Fruit fly (Drosophila melanogaster) Kc167 (cell line): ENCODE results near the gene Or65a.

Experiments used
- Myc ChIP-seq: fragments of >200 bp; optimal IDR thresholded peaks from 2 replicates; lab custom pipeline; 2017; ENCODE audit warnings: missing external identifiers
- insv ChIP-seq: fragments of >200 bp; optimal IDR thresholded peaks from 3 replicates; lab custom pipeline; 2018; ENCODE audit warnings: missing external identifiers
- psq ChIP-seq: fragments of >200 bp; optimal IDR thresholded peaks from 2 replicates; lab custom pipeline; 2017; ENCODE audit warnings: missing external identifiers

- TF ChIP-seq psq (lab: Kevin White, UChicago) (no peak), Myc (lab: Kevin White, UChicago) (no peak), insv (lab: Kevin White, UChicago) (no peak)
These were observed 21.8 kb downstream of the Or65a start for dm6 chr3L:6342253-6342652.
